Fruit fly (Drosophila melanogaster) S2 (cell line): Measurements from ENCODE around the gene CG7879.

Source experiments
- CG8478 ChIP-seq: fragments of >200 bp; optimal IDR thresholded peaks from 2 replicates; lab custom pipeline; 2018
- CTCF ChIP-seq, 2 experiments: fragments of >200 bp; optimal IDR thresholded peaks; 2 replicates each; lab custom pipeline; 2018

DNA sequence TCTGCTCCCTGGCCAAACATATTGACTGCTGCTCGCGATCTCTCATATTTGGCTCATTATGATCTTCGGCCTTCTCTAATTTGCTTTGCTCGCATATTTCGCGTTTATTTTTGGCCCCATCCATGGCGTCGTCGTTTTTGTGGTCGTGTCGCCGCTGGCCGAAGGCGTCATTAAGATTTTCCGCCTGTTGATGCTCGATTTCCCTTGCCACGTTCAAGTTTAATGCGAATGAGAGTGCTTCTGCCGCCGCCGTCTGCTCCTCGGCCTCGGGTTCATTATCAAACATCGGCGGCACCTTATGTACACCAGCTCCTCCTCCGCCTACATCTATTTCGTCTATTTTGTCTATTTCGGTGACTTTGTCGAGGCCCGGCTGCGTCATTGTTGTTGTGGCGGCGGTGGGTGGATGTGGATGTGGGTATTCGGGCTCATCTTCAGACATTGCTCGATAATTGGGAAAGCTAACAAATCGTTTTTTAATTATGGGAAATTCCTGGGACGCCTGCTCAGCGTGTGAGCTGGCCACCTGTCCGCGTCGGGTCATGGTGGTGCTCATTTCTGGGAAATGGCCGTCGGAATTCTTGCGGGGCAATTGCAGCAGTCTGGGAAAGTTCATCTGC lies 46.2 kb upstream of the CG7879 start:
- no peak for TF ChIP-seq CG8478 (lab: Kevin White, UChicago)
- TF ChIP-seq CTCF (optimal IDR thresholded peaks at IDR 0.05; lab: Kevin White, UChicago): no peak
